Fruit fly (Drosophila melanogaster) whole organism, embryonic: ENCODE measurements around the gene EAChm.
A peak's percentile ranks its signal among the peaks of the same experiment; 100 is the strongest.

Experiments used
- Aef1 ChIP-seq: fragments of 200-800 bp; sonication (Bioruptor generic); IDR thresholded peaks from 3 replicates; pipeline ENCODE4 v1.3.6; 2022; ENCODE audit warnings: missing biosample characterization, missing genetic modification characterization
- CG11093 ChIP-seq: fragments of 200-800 bp; sonication (Bioruptor generic); IDR thresholded peaks from 3 replicates; pipeline ENCODE4 v1.3.6; 2022; ENCODE audit warnings: missing biosample characterization, missing genetic modification characterization
- CG11560 ChIP-seq: fragments of 200-800 bp; sonication (Bioruptor generic); IDR thresholded peaks from 3 replicates; pipeline ENCODE4 v1.3.6; 2022; ENCODE audit warnings: missing biosample characterization, missing genetic modification characterization
- CG12299 ChIP-seq: fragments of 200-800 bp; sonication (Bioruptor generic); optimal IDR thresholded peaks from 2 replicates; lab custom pipeline; 2018; ENCODE audit warnings: missing biosample characterization, mild to moderate bottlenecking, missing genetic modification characterization
- CG12391 ChIP-seq: fragments of 200-800 bp; sonication (Bioruptor generic); optimal IDR thresholded peaks from 3 replicates; lab custom pipeline; 2018; ENCODE audit warnings: missing biosample characterization, mild to moderate bottlenecking, missing genetic modification characterization, moderate library complexity
- CG12942 ChIP-seq: fragments of 200-800 bp; sonication (Bioruptor generic); optimal IDR thresholded peaks from 3 replicates; lab custom pipeline; 2016; ENCODE audit warnings: missing biosample characterization, missing genetic modification characterization
- CG14050 ChIP-seq: fragments of 200-800 bp; sonication (Bioruptor generic); IDR thresholded peaks from 3 replicates; pipeline ENCODE4 v1.3.6; 2022; ENCODE audit warnings: missing biosample characterization, missing genetic modification characterization
- CG15073 ChIP-seq: fragments of 200-800 bp; sonication (Bioruptor generic); optimal IDR thresholded peaks from 2 replicates; lab custom pipeline; 2016; ENCODE audit warnings: missing biosample characterization, missing genetic modification characterization
- CG1603 ChIP-seq: fragments of 200-800 bp; sonication (Bioruptor generic); optimal IDR thresholded peaks from 2 replicates; lab custom pipeline; 2019; ENCODE audit warnings: missing biosample characterization, mild to moderate bottlenecking, missing genetic modification characterization, moderate library complexity
- CG3163 ChIP-seq: fragments of 200-800 bp; sonication (Bioruptor generic); optimal IDR thresholded peaks from 3 replicates; lab custom pipeline; 2016; ENCODE audit warnings: missing biosample characterization, missing genetic modification characterization
- CG33213 ChIP-seq: fragments of 200-800 bp; sonication (Bioruptor generic); optimal IDR thresholded peaks from 3 replicates; lab custom pipeline; 2016; ENCODE audit warnings: missing biosample characterization, missing genetic modification characterization
- CG34224 ChIP-seq: fragments of 200-800 bp; sonication (Bioruptor generic); IDR thresholded peaks from 3 replicates; pipeline ENCODE4 v1.3.6; 2022; ENCODE audit warnings: missing biosample characterization, missing genetic modification characterization; ENCODE audit not compliant: partially characterized antibody
- CG34376 ChIP-seq: fragments of 200-800 bp; sonication (Bioruptor generic); optimal IDR thresholded peaks from 2 replicates; lab custom pipeline; 2018; ENCODE audit warnings: missing biosample characterization, mild to moderate bottlenecking, missing genetic modification characterization
- CG3838 ChIP-seq: fragments of 200-800 bp; sonication (Bioruptor generic); optimal IDR thresholded peaks from 3 replicates; lab custom pipeline; 2016; ENCODE audit warnings: missing biosample characterization, missing genetic modification characterization
- CG6254 ChIP-seq: fragments of 200-800 bp; sonication (Bioruptor generic); optimal IDR thresholded peaks from 3 replicates; lab custom pipeline; 2017; ENCODE audit warnings: mild to moderate bottlenecking, missing biosample characterization, missing genetic modification reagents, missing genetic modification characterization
- CG7271 ChIP-seq: fragments of 200-800 bp; sonication (Bioruptor generic); optimal IDR thresholded peaks from 2 replicates; lab custom pipeline; 2018; ENCODE audit warnings: missing biosample characterization, mild to moderate bottlenecking, missing genetic modification characterization, moderate library complexity
- CG9727 ChIP-seq: fragments of 200-800 bp; sonication (Bioruptor generic); optimal IDR thresholded peaks from 3 replicates; lab custom pipeline; 2017; ENCODE audit warnings: missing biosample characterization, mild to moderate bottlenecking, missing genetic modification characterization
- CG9797 ChIP-seq: fragments of 200-800 bp; sonication (Bioruptor generic); optimal IDR thresholded peaks from 3 replicates; lab custom pipeline; 2018; ENCODE audit warnings: missing biosample characterization, mild to moderate bottlenecking, missing genetic modification characterization
- CG9817 ChIP-seq: fragments of 200-800 bp; sonication (Bioruptor generic); optimal IDR thresholded peaks from 2 replicates; lab custom pipeline; 2018; ENCODE audit warnings: missing biosample characterization, mild to moderate bottlenecking, missing genetic modification characterization, moderate library complexity
- CG9932 ChIP-seq: fragments of 200-800 bp; sonication (Bioruptor generic); IDR thresholded peaks from 2 replicates; pipeline ENCODE4 v1.3.6; 2022; ENCODE audit warnings: missing biosample characterization, missing genetic modification characterization
- CoRest ChIP-seq: fragments of 200-800 bp; sonication (Bioruptor generic); optimal IDR thresholded peaks from 3 replicates; lab custom pipeline; 2018; ENCODE audit warnings: missing biosample characterization, mild to moderate bottlenecking, missing genetic modification characterization, moderate library complexity
- Dll ChIP-seq: fragments of 200-800 bp; sonication (Bioruptor generic); IDR thresholded peaks from 4 replicates; pipeline ENCODE4 v1.3.6; 2022; ENCODE audit warnings: missing biosample characterization, missing genetic modification characterization; ENCODE audit not compliant: partially characterized antibody
- E2f1 ChIP-seq: fragments of 200-800 bp; sonication (Bioruptor generic); IDR thresholded peaks from 2 replicates; pipeline ENCODE4 v1.3.6; 2022; ENCODE audit warnings: missing biosample characterization, missing genetic modification characterization
- Gug ChIP-seq: fragments of 200-800 bp; sonication (Bioruptor generic); IDR thresholded peaks from 4 replicates; pipeline ENCODE4 v1.3.6; 2022; ENCODE audit warnings: missing biosample characterization, missing genetic modification characterization
- H15 ChIP-seq: fragments of 200-800 bp; sonication (Bioruptor generic); IDR thresholded peaks from 3 replicates; pipeline ENCODE4 v1.3.6; 2022; ENCODE audit warnings: missing biosample characterization, missing genetic modification characterization
- Hmx ChIP-seq: fragments of 200-800 bp; sonication (Bioruptor generic); optimal IDR thresholded peaks from 2 replicates; lab custom pipeline; 2016; ENCODE audit warnings: missing biosample characterization, missing genetic modification characterization
- Med ChIP-seq: fragments of 200-800 bp; sonication (Bioruptor generic); peaks from one replicate; lab custom pipeline; 2016; ENCODE audit warnings: missing biosample characterization, missing genetic modification characterization, mild to moderate bottlenecking, inconsistent platforms, moderate library complexity
- Mrtf ChIP-seq: fragments of 200-800 bp; sonication (Bioruptor generic); IDR thresholded peaks from 3 replicates; pipeline ENCODE4 v1.3.6; 2022; ENCODE audit warnings: missing biosample characterization, missing genetic modification characterization
- YL-1 ChIP-seq: fragments of 200-800 bp; sonication (Bioruptor generic); optimal IDR thresholded peaks from 3 replicates; lab custom pipeline; 2017; ENCODE audit warnings: missing biosample characterization, mild to moderate bottlenecking, missing genetic modification characterization
- ab ChIP-seq: fragments of 200-800 bp; sonication (Bioruptor generic); optimal IDR thresholded peaks from 2 replicates; lab custom pipeline; 2016; ENCODE audit warnings: missing biosample characterization, missing genetic modification characterization
- bbx ChIP-seq: fragments of 200-800 bp; sonication (Bioruptor generic); IDR thresholded peaks from 2 replicates; pipeline ENCODE4 v1.3.6; 2022; ENCODE audit warnings: missing biosample characterization, missing genetic modification characterization; ENCODE audit not compliant: partially characterized antibody
- bigmax ChIP-seq: fragments of 200-800 bp; sonication (Bioruptor generic); optimal IDR thresholded peaks from 2 replicates; lab custom pipeline; 2018; ENCODE audit warnings: missing biosample characterization, mild to moderate bottlenecking, missing genetic modification characterization
- cwo ChIP-seq: fragments of 200-800 bp; sonication (Bioruptor generic); optimal IDR thresholded peaks from 3 replicates; lab custom pipeline; 2017; ENCODE audit warnings: missing biosample characterization, missing genetic modification characterization, mild to moderate bottlenecking, moderate library complexity, missing genetic modification reagents
- dan ChIP-seq: fragments of 200-800 bp; sonication (Bioruptor generic); IDR thresholded peaks from 2 replicates; pipeline ENCODE4 v1.3.6; 2022; ENCODE audit warnings: missing biosample characterization, missing genetic modification characterization
- dysf ChIP-seq: fragments of 200-800 bp; sonication (Bioruptor generic); IDR thresholded peaks from 3 replicates; pipeline ENCODE4 v1.3.6; 2022; ENCODE audit warnings: missing biosample characterization, missing genetic modification characterization
- gcm2 ChIP-seq: fragments of 200-800 bp; sonication (Bioruptor generic); optimal IDR thresholded peaks from 2 replicates; lab custom pipeline; 2016; ENCODE audit warnings: missing biosample characterization, missing genetic modification characterization
- gem ChIP-seq: fragments of 200-800 bp; sonication (Bioruptor generic); optimal IDR thresholded peaks from 2 replicates; lab custom pipeline; 2019; ENCODE audit warnings: missing biosample characterization, mild to moderate bottlenecking, missing genetic modification characterization, moderate library complexity
- hkb ChIP-seq, 2 experiments: fragments of 200-800 bp in 1 of 2; fragments of >200 bp in 1 of 2; sonication (Bioruptor generic) in 1 of 2; IDR thresholded peaks in 1 of 2; optimal IDR thresholded peaks in 1 of 2; 2 replicates each; pipeline versions ENCODE4 v1.3.6 to Lab custom; 2017 to 2022; ENCODE audit warnings: missing biosample characterization in 1 of 2, missing genetic modification characterization in 1 of 2
- maf-S ChIP-seq: fragments of 200-800 bp; sonication (Bioruptor generic); optimal IDR thresholded peaks from 2 replicates; lab custom pipeline; 2016; ENCODE audit warnings: missing biosample characterization, missing genetic modification characterization
- nom ChIP-seq: fragments of 200-800 bp; sonication (Bioruptor generic); optimal IDR thresholded peaks from 2 replicates; lab custom pipeline; 2017; ENCODE audit warnings: missing biosample characterization, missing genetic modification characterization, mild to moderate bottlenecking, moderate library complexity, missing genetic modification reagents
- odd ChIP-seq: fragments of 200-800 bp; sonication (Bioruptor generic); optimal IDR thresholded peaks from 2 replicates; lab custom pipeline; 2017; ENCODE audit warnings: missing biosample characterization, mild to moderate bottlenecking, missing genetic modification characterization
- row ChIP-seq: fragments of 200-800 bp; sonication (Bioruptor generic); IDR thresholded peaks from 3 replicates; pipeline ENCODE4 v1.3.6; 2022; ENCODE audit warnings: missing biosample characterization, missing genetic modification characterization
- run ChIP-seq: fragments of 200-800 bp; sonication (Bioruptor generic); optimal IDR thresholded peaks from 3 replicates; lab custom pipeline; 2018; ENCODE audit warnings: missing biosample characterization, mild to moderate bottlenecking, missing genetic modification characterization
- seq ChIP-seq: fragments of 200-800 bp; sonication (Bioruptor generic); IDR thresholded peaks from 2 replicates; pipeline ENCODE4 v1.3.6; 2022; ENCODE audit warnings: missing biosample characterization, missing genetic modification characterization
- sima ChIP-seq: fragments of 200-800 bp; sonication (Bioruptor generic); optimal IDR thresholded peaks from 2 replicates; lab custom pipeline; 2016; ENCODE audit warnings: missing biosample characterization, missing genetic modification characterization
- sr ChIP-seq: fragments of 200-800 bp; sonication (Bioruptor generic); IDR thresholded peaks from 3 replicates; pipeline ENCODE4 v1.3.6; 2022; ENCODE audit warnings: missing biosample characterization, missing genetic modification characterization
- sug ChIP-seq: fragments of 200-800 bp; optimal IDR thresholded peaks from 2 replicates; lab custom pipeline; 2019; ENCODE audit warnings: missing biosample characterization, mild to moderate bottlenecking, missing genetic modification characterization, moderate library complexity
- tx ChIP-seq: fragments of 200-800 bp; sonication (Bioruptor generic); optimal IDR thresholded peaks from 2 replicates; lab custom pipeline; 2016; ENCODE audit warnings: missing biosample characterization, missing genetic modification characterization
- usp ChIP-seq: fragments of >200 bp; optimal IDR thresholded peaks from 2 replicates; lab custom pipeline; 2017; ENCODE audit warnings: missing biosample characterization, missing genetic modification characterization

Gene EAChm

dm6 chr3L:15104849-15105555 is 50.4 kb downstream of the EAChm start (continued):
- TF ChIP-seq CG34376 (peak; percentile 41), dysf (peak; percentile 75), CG3838 (GFP tag; lab: Kevin White, UChicago) (no peak), sr (GFP tag; lab: Robert Waterston, UW) (no peak), YL-1 (no peak), dan (GFP tag; lab: Robert Waterston, UW) (no peak), CG3163 (GFP tag; lab: Kevin White, UChicago) (peak; percentile 9), cwo (peak; percentile 25), row (GFP tag; lab: Robert Waterston, UW) (peak; percentile 90), CG9797 (no peak), CG1603 (tag; lab: Kevin White, UChicago) (peak; percentile 43), gem (tag; lab: Kevin White, UChicago) (peak; percentile 71), Gug (peak; percentile 58; the same call in 2 of the 4 replicates), H15 (0 out of 3 replicates have a peak, but pooled peaks have one; percentile 16), CG9932 (GFP tag; lab: Robert Waterston, UW) (peak; percentile 60), hkb (optimal IDR thresholded peaks at IDR 0.05; lab: Kevin White, UChicago) (no peak), hkb (GFP tag; IDR thresholded peaks at IDR 0.05; lab: Robert Waterston, UW) (peak; percentile 53), CG11093 (GFP tag; lab: Robert Waterston, UW) (peak; percentile 65; the same call in 1 of the 3 replicates), maf-S (peak; percentile 1), CG15073 (GFP tag; lab: Kevin White, UChicago) (no peak), seq (GFP tag; lab: Robert Waterston, UW) (no peak), ab (GFP tag; lab: Kevin White, UChicago) (no peak), sima (no peak), CG7271 (tag; lab: Kevin White, UChicago) (no peak), Mrtf (GFP tag; lab: Robert Waterston, UW) (0 out of 3 replicates have a peak, but pooled peaks have one; percentile 22), CG6254 (GFP tag; lab: Kevin White, UChicago) (no peak), Hmx (no peak), nom (GFP tag; lab: Kevin White, UChicago) (peak; percentile 64), CG14050 (GFP tag; lab: Robert Waterston, UW) (peak; percentile 30; the same call in 1 of the 3 replicates), CG12391 (tag; lab: Kevin White, UChicago) (peak; percentile 62), CoRest (tag; lab: Kevin White, UChicago) (peak; percentile 72), run (no peak), CG12299 (tag; lab: Kevin White, UChicago) (no peak), gcm2 (GFP tag; lab: Kevin White, UChicago) (no peak), usp (GFP tag; lab: Kevin White, UChicago) (no peak), CG9727 (GFP tag; lab: Kevin White, UChicago) (peak; percentile 56), Aef1 (GFP tag; lab: Robert Waterston, UW) (peak; percentile 35), bigmax (GFP tag; lab: Kevin White, UChicago) (no peak), Dll (GFP tag; lab: Robert Waterston, UW) (0 out of 4 replicates have a peak, but pooled peaks have one; percentile 3), sug (tag; lab: Kevin White, UChicago) (peak; percentile 7), CG33213 (GFP tag; lab: Kevin White, UChicago) (no peak), CG34224 (no peak), odd (GFP tag; lab: Kevin White, UChicago) (no peak), bbx (GFP tag; lab: Robert Waterston, UW) (no peak), tx (GFP tag; lab: Kevin White, UChicago) (peak; percentile 6), Med (GFP tag; lab: Kevin White, UChicago) (peak; percentile 83), CG12942 (GFP tag; lab: Kevin White, UChicago) (peak; percentile 41), CG11560 (tag; lab: Robert Waterston, UW) (peak; percentile 45; the same call in 1 of the 3 replicates), E2f1 (0 out of 2 replicates have a peak, but pooled peaks have one; percentile 16), CG9817 (tag; lab: Kevin White, UChicago) (peak; percentile 46)
